Worm (Caenorhabditis elegans) whole organism, L3 larva: Measurements from ENCODE around the gene slc-25A10.

ENCODE experiments used
- R02D3.7 ChIP-seq: fragments of 150-350 bp; optimal IDR thresholded peaks from 2 replicates; lab custom pipeline; 2014; ENCODE audit warnings: missing biosample characterization, missing genetic modification characterization
- aly-2 ChIP-seq: fragments of 150-350 bp; optimal IDR thresholded peaks from 2 replicates; lab custom pipeline; 2014; ENCODE audit warnings: missing biosample characterization, missing genetic modification characterization
- ama-1 ChIP-seq: fragments of 150-350 bp; optimal IDR thresholded peaks from 2 replicates; lab custom pipeline; 2018
- ceh-16 ChIP-seq: sonication (generic microtip); optimal IDR thresholded peaks from 2 replicates; lab custom pipeline; 2017; ENCODE audit warnings: missing biosample characterization, missing genetic modification characterization
- elt-3 ChIP-seq, 3 experiments: fragments of 150-350 bp in 1 of 3; sonication (generic microtip) in 2 of 3; optimal IDR thresholded peaks; 2 replicates in 2 of 3; 4 replicates in 1 of 3; lab custom pipeline; 2014 to 2017; ENCODE audit warnings: missing biosample characterization in 3 of 3, missing genetic modification characterization in 3 of 3
- fkh-10 ChIP-seq: sonication (generic microtip); optimal IDR thresholded peaks from 2 replicates; lab custom pipeline; 2017; ENCODE audit warnings: missing biosample characterization, missing genetic modification reagents, missing genetic modification characterization
- nhr-11 ChIP-seq: fragments of 150-350 bp; optimal IDR thresholded peaks from 2 replicates; lab custom pipeline; 2014; ENCODE audit warnings: missing biosample characterization, missing genetic modification characterization
- nhr-12 ChIP-seq: fragments of 150-350 bp; optimal IDR thresholded peaks from 2 replicates; lab custom pipeline; 2014; ENCODE audit warnings: missing biosample characterization, missing genetic modification characterization
- nhr-76 ChIP-seq: fragments of 150-350 bp; sonication (generic microtip); optimal IDR thresholded peaks from 5 replicates; lab custom pipeline; 2014; ENCODE audit warnings: missing biosample characterization, missing genetic modification characterization
- pqm-1 ChIP-seq: fragments of 150-350 bp; optimal IDR thresholded peaks from 2 replicates; lab custom pipeline; 2017; ENCODE audit warnings: missing biosample characterization, missing genetic modification characterization, inconsistent platforms

DNA sequence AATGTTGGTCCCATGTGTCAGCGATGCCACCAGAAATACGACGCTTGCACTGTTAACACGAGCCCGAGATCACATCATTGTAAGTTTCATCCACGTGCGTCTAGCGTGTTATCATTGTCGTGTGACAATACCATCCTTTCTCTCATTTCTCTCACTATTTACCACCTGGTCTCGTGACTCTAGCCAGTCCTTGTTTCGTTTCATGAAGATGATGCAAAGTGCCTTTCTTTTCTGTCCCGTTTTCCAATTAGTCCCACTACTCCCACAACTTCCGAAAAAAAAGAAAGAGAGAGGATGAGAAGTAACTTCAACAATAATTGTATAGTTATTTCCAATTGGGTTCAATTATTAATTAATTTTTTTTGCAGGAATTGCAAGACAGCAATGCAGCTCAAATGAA is 17.4 kb upstream of the slc-25A10 start:
- TF ChIP-seq nhr-12 (tag; lab: Kevin White, UChicago) (no peak), elt-3 (tag; optimal IDR thresholded peaks at IDR 0.05; lab: Kevin White, UChicago) (peak in 1 of 3 experiments; percentile 33), aly-2 (no peak), nhr-11 (tag; lab: Kevin White, UChicago) (no peak), fkh-10 (GFP tag; lab: Kevin White, UChicago) (no peak), ceh-16 (tag; lab: Kevin White, UChicago) (no peak), nhr-76 (no peak), pqm-1 (tag; lab: Kevin White, UChicago) (peak; percentile 60), ama-1 (lab: Kevin White, UChicago) (peak; percentile 74), R02D3.7 (tag; lab: Kevin White, UChicago) (no peak)
